Worm (Caenorhabditis elegans): ENCODE data around the gene srh-35.

ce11 chrV:453569-453968 is 4.5 kb upstream of the srh-35 start, which contains the start of gene nhr-98:
- TF ChIP-seq unc-62 (GFP tag; optimal IDR thresholded peaks at IDR 0.05) (no peak), ces-1 (GFP tag; optimal IDR thresholded peaks at IDR 0.05) (no peak), nhr-76 (tag; optimal IDR thresholded peaks at IDR 0.05) (no peak), snpc-4 (tag; optimal IDR thresholded peaks at IDR 0.05) (no peak)

Data from whole organism, mixed stage, embryonic.